Fruit fly (Drosophila melanogaster): ENCODE measurements around the gene CG32277.

Gene CG32277

dm6 chr3L:3222643-3223389, 17.6 kb upstream of the CG32277 start, which contains the start of the genes RpL28 and eIF1 (continued):
- TF ChIP-seq CG3838 (GFP tag; optimal IDR thresholded peaks at IDR 0.05) (peak; percentile 84), Tbp (GFP tag; optimal IDR thresholded peaks at IDR 0.05) (peak; percentile 18), CG4707 (GFP tag; optimal IDR thresholded peaks at IDR 0.05) (peak; percentile 90), mld (GFP tag; IDR thresholded peaks at IDR 0.05; ENCODE audit: partially characterized antibody) (0 out of 3 replicates have a peak, but pooled peaks have one; percentile 39), gem (tag; optimal IDR thresholded peaks at IDR 0.05) (no peak), aop (GFP tag; IDR thresholded peaks at IDR 0.05) (0 out of 2 replicates have a peak, but pooled peaks have one; percentile 41), pb (GFP tag; optimal IDR thresholded peaks at IDR 0.05) (peak; percentile 88), sens (GFP tag) (peak; percentile 97), CG2129 (GFP tag; IDR thresholded peaks at IDR 0.05; ENCODE audit: partially characterized antibody) (peak; percentile 67), GATAe (GFP tag; conservative IDR thresholded peaks at IDR 0.05) (peak; percentile 56), NFAT (GFP tag; IDR thresholded peaks at IDR 0.05) (peak; percentile 95), CG7786 (GFP tag; optimal IDR thresholded peaks at IDR 0.05) (peak; percentile 84), Pdp1 (GFP tag; optimal IDR thresholded peaks at IDR 0.05) (peak; percentile 78 to 88), Taf1 (GFP tag; IDR thresholded peaks at IDR 0.05) (peak; percentile 45; the same call in 1 of the 2 replicates), ci (GFP tag; IDR thresholded peaks at IDR 0.05) (peak; percentile 97), CHES-1-like (GFP tag; optimal IDR thresholded peaks at IDR 0.05) (peak; percentile 91), CG15601 (tag; optimal IDR thresholded peaks at IDR 0.05) (peak; percentile 84), ham (GFP tag; IDR thresholded peaks at IDR 0.05) (peak; percentile 52; the same call in 1 of the 2 replicates), Hmr (GFP tag; optimal IDR thresholded peaks at IDR 0.05) (peak; percentile 96), CG13123 (GFP tag; optimal IDR thresholded peaks at IDR 0.05) (peak; percentile 100), CG9797 (GFP tag; optimal IDR thresholded peaks at IDR 0.05) (peak; percentile 71), Atf6 (GFP tag; IDR thresholded peaks at IDR 0.05) (peak; percentile 76), zf30C (GFP tag; optimal IDR thresholded peaks at IDR 0.05) (peak; percentile 66), dysf (GFP tag; IDR thresholded peaks at IDR 0.05) (peak; percentile 84; the same call in 2 of the 3 replicates), MESR4 (GFP tag; optimal IDR thresholded peaks at IDR 0.05) (peak; percentile 98), az2 (GFP tag; optimal IDR thresholded peaks at IDR 0.05) (peak; percentile 88), Hmx (GFP tag; optimal IDR thresholded peaks at IDR 0.05) (peak; percentile 62), CG18262 (tag; optimal IDR thresholded peaks at IDR 0.05) (peak; percentile 83), CG8281 (tag; optimal IDR thresholded peaks at IDR 0.05) (peak; percentile 75), CG18764 (GFP tag; optimal IDR thresholded peaks at IDR 0.05) (peak; percentile 88), Blimp-1 (GFP tag; optimal IDR thresholded peaks at IDR 0.05) (peak; percentile 69), da (GFP tag; optimal IDR thresholded peaks at IDR 0.05) (peak; percentile 89), schlank (tag; optimal IDR thresholded peaks at IDR 0.05) (peak; percentile 94), bbx (GFP tag; IDR thresholded peaks at IDR 0.05; ENCODE audit: partially characterized antibody) (peak; percentile 68), CG12769 (tag; optimal IDR thresholded peaks at IDR 0.05) (no peak), CG34224 (GFP tag; IDR thresholded peaks at IDR 0.05; ENCODE audit: partially characterized antibody) (peak; percentile 69; the same call in 2 of the 3 replicates), sim (GFP tag; IDR thresholded peaks at IDR 0.05) (peak; percentile 85), Dfd (GFP tag; optimal IDR thresholded peaks at IDR 0.05) (no peak), gro (GFP tag; optimal IDR thresholded peaks at IDR 0.05) (peak; percentile 84), HLHmδ (GFP tag; optimal IDR thresholded peaks at IDR 0.05) (peak; percentile 99), CG18599 (GFP tag; optimal IDR thresholded peaks at IDR 0.05) (peak; percentile 93), scrt (GFP tag; optimal IDR thresholded peaks at IDR 0.05) (peak; percentile 86), emc (GFP tag; optimal IDR thresholded peaks at IDR 0.05) (peak; percentile 90), CG12236 (GFP tag; optimal IDR thresholded peaks at IDR 0.05) (peak; percentile 85), CG10959 (GFP tag; IDR thresholded peaks at IDR 0.05) (peak; percentile 78), Gug (GFP tag; IDR thresholded peaks at IDR 0.05) (peak; percentile 57), Ets65A (GFP tag) (peak; percentile 99), corto (GFP tag; optimal IDR thresholded peaks at IDR 0.05) (peak; percentile 40), pzg (GFP tag; optimal IDR thresholded peaks at IDR 0.05) (peak; percentile 85)

Measured in whole organism, embryonic.